Fruit fly (Drosophila melanogaster) whole organism, embryonic: Measurements from ENCODE around the gene CG11811.

Experiments
- Bteb2 ChIP-seq: fragments of 200-800 bp; sonication (Bioruptor generic); optimal IDR thresholded peaks from 2 replicates; lab custom pipeline; 2016; ENCODE audit warnings: missing biosample characterization, missing genetic modification characterization
- C15 ChIP-seq: fragments of 200-800 bp; sonication (Bioruptor generic); IDR thresholded peaks from 3 replicates; pipeline ENCODE4 v1.3.6; 2022; ENCODE audit warnings: missing biosample characterization, missing genetic modification characterization
- CG10366 ChIP-seq: fragments of 200-800 bp; sonication (Bioruptor generic); IDR thresholded peaks from 2 replicates; pipeline ENCODE4 v1.3.6; 2022; ENCODE audit warnings: missing biosample characterization, missing genetic modification characterization
- CG11093 ChIP-seq: fragments of 200-800 bp; sonication (Bioruptor generic); IDR thresholded peaks from 3 replicates; pipeline ENCODE4 v1.3.6; 2022; ENCODE audit warnings: missing biosample characterization, missing genetic modification characterization
- CG12071 ChIP-seq: fragments of 200-800 bp; sonication (Bioruptor generic); optimal IDR thresholded peaks from 3 replicates; lab custom pipeline; 2018; ENCODE audit warnings: missing biosample characterization, mild to moderate bottlenecking, missing genetic modification characterization
- CG12236 ChIP-seq: fragments of 200-800 bp; sonication (Bioruptor generic); optimal IDR thresholded peaks from 2 replicates; lab custom pipeline; 2016; ENCODE audit warnings: missing biosample characterization, missing genetic modification characterization
- CG13123 ChIP-seq: fragments of 200-800 bp; sonication (Bioruptor generic); optimal IDR thresholded peaks from 2 replicates; lab custom pipeline; 2016; ENCODE audit warnings: missing biosample characterization, missing genetic modification characterization
- CG14710 ChIP-seq: fragments of 200-800 bp; sonication (Bioruptor generic); optimal IDR thresholded peaks from 3 replicates; lab custom pipeline; 2019; ENCODE audit warnings: missing biosample characterization, mild to moderate bottlenecking, missing genetic modification characterization, moderate library complexity
- CG15073 ChIP-seq: fragments of 200-800 bp; sonication (Bioruptor generic); optimal IDR thresholded peaks from 2 replicates; lab custom pipeline; 2016; ENCODE audit warnings: missing biosample characterization, missing genetic modification characterization
- CG16813 ChIP-seq: fragments of 200-800 bp; sonication (Bioruptor generic); IDR thresholded peaks from 3 replicates; pipeline ENCODE4 v1.3.6; 2022; ENCODE audit warnings: missing biosample characterization, missing genetic modification characterization; ENCODE audit not compliant: partially characterized antibody
- CG17359 ChIP-seq: fragments of 200-800 bp; sonication (Bioruptor generic); optimal IDR thresholded peaks from 3 replicates; lab custom pipeline; 2018; ENCODE audit warnings: missing biosample characterization, mild to moderate bottlenecking, missing genetic modification characterization, moderate library complexity
- CG17568 ChIP-seq: fragments of 200-800 bp; sonication (Bioruptor generic); optimal IDR thresholded peaks from 2 replicates; lab custom pipeline; 2018; ENCODE audit warnings: missing biosample characterization, mild to moderate bottlenecking, missing genetic modification characterization, moderate library complexity
- CG18476 ChIP-seq: fragments of 200-800 bp; sonication (Bioruptor generic); optimal IDR thresholded peaks from 2 replicates; lab custom pipeline; 2016; ENCODE audit warnings: missing biosample characterization, mild to moderate bottlenecking, missing genetic modification characterization
- CG2875 ChIP-seq: fragments of 200-800 bp; sonication (Bioruptor generic); optimal IDR thresholded peaks from 2 replicates; lab custom pipeline; 2017; ENCODE audit warnings: missing biosample characterization, mild to moderate bottlenecking, missing genetic modification characterization, missing genetic modification reagents
- CG3847 ChIP-seq: fragments of 200-800 bp; sonication (Bioruptor generic); IDR thresholded peaks from 2 replicates; pipeline ENCODE4 v1.3.6; 2022; ENCODE audit warnings: missing biosample characterization, missing genetic modification characterization
- CG6854 ChIP-seq: fragments of 200-800 bp; sonication (Bioruptor generic); optimal IDR thresholded peaks from 3 replicates; lab custom pipeline; 2017; ENCODE audit warnings: missing biosample characterization, mild to moderate bottlenecking, missing genetic modification characterization
- Camta ChIP-seq: fragments of 200-800 bp; sonication (Bioruptor generic); optimal IDR thresholded peaks from 2 replicates; lab custom pipeline; 2016; ENCODE audit warnings: missing biosample characterization, missing genetic modification characterization
- D19B ChIP-seq: fragments of 200-800 bp; sonication (Bioruptor generic); optimal IDR thresholded peaks from 2 replicates; lab custom pipeline; 2017; ENCODE audit warnings: missing biosample characterization, mild to moderate bottlenecking, missing genetic modification characterization
- E2f1 ChIP-seq: fragments of 200-800 bp; sonication (Bioruptor generic); IDR thresholded peaks from 2 replicates; pipeline ENCODE4 v1.3.6; 2022; ENCODE audit warnings: missing biosample characterization, missing genetic modification characterization
- Ets97D ChIP-seq: fragments of 200-800 bp; sonication (Bioruptor generic); optimal IDR thresholded peaks from 3 replicates; lab custom pipeline; 2016; ENCODE audit warnings: missing biosample characterization, missing genetic modification characterization
- Fer1 ChIP-seq: fragments of 200-800 bp; sonication (Bioruptor generic); optimal IDR thresholded peaks from 2 replicates; lab custom pipeline; 2017; ENCODE audit warnings: missing biosample characterization, mild to moderate bottlenecking, missing genetic modification characterization
- Fer2 ChIP-seq: fragments of 200-800 bp; sonication (Bioruptor generic); optimal IDR thresholded peaks from 2 replicates; lab custom pipeline; 2018; ENCODE audit warnings: missing biosample characterization, mild to moderate bottlenecking, missing genetic modification characterization, moderate library complexity
- Fer3 ChIP-seq: fragments of 200-800 bp; sonication (Bioruptor generic); optimal IDR thresholded peaks from 2 replicates; lab custom pipeline; 2018; ENCODE audit warnings: missing biosample characterization, mild to moderate bottlenecking, missing genetic modification characterization, moderate library complexity
- Hmr ChIP-seq: fragments of 200-800 bp; sonication (Bioruptor generic); optimal IDR thresholded peaks from 3 replicates; lab custom pipeline; 2017; ENCODE audit warnings: mild to moderate bottlenecking, missing biosample characterization, missing genetic modification reagents, missing genetic modification characterization
- Lhr ChIP-seq: fragments of 200-800 bp; sonication (Bioruptor generic); optimal IDR thresholded peaks from 3 replicates; lab custom pipeline; 2017; ENCODE audit warnings: mild to moderate bottlenecking, missing biosample characterization, missing genetic modification reagents, missing genetic modification characterization
- Max ChIP-seq: fragments of 200-800 bp; sonication (Bioruptor generic); optimal IDR thresholded peaks from 2 replicates; lab custom pipeline; 2016; ENCODE audit warnings: missing biosample characterization, mild to moderate bottlenecking, missing genetic modification characterization
- Med ChIP-seq: fragments of 200-800 bp; sonication (Bioruptor generic); peaks from one replicate; lab custom pipeline; 2016; ENCODE audit warnings: missing biosample characterization, missing genetic modification characterization, mild to moderate bottlenecking, inconsistent platforms, moderate library complexity
- NC2β ChIP-seq: fragments of 200-800 bp; sonication (Bioruptor generic); optimal IDR thresholded peaks from 2 replicates; lab custom pipeline; 2016; ENCODE audit warnings: missing biosample characterization, missing genetic modification characterization
- NfI ChIP-seq: fragments of 200-800 bp; sonication (Bioruptor generic); optimal IDR thresholded peaks from 3 replicates; lab custom pipeline; 2018; ENCODE audit warnings: missing biosample characterization, mild to moderate bottlenecking, missing genetic modification characterization, moderate library complexity
- Ravus ChIP-seq: fragments of 200-800 bp; sonication (Bioruptor generic); IDR thresholded peaks from 2 replicates; pipeline ENCODE4 v1.3.6; 2022; ENCODE audit warnings: missing biosample characterization, missing genetic modification characterization
- Scr ChIP-seq: fragments of 200-800 bp; sonication (Bioruptor generic); IDR thresholded peaks from 2 replicates; pipeline ENCODE4 v1.3.6; 2022; ENCODE audit warnings: missing biosample characterization, missing genetic modification characterization; ENCODE audit not compliant: partially characterized antibody
- Ssrp ChIP-seq: fragments of 200-800 bp; sonication (Bioruptor generic); optimal IDR thresholded peaks from 2 replicates; lab custom pipeline; 2018; ENCODE audit warnings: missing biosample characterization, mild to moderate bottlenecking, missing genetic modification characterization, moderate library complexity
- ac ChIP-seq: fragments of 200-800 bp; sonication (Bioruptor generic); optimal IDR thresholded peaks from 3 replicates; lab custom pipeline; 2017; ENCODE audit warnings: missing biosample characterization, mild to moderate bottlenecking, missing genetic modification characterization
- bab2 ChIP-seq: fragments of 200-800 bp; sonication (Bioruptor generic); optimal IDR thresholded peaks from 2 replicates; lab custom pipeline; 2016; ENCODE audit warnings: missing biosample characterization, missing genetic modification characterization
- cad ChIP-seq: fragments of >200 bp; optimal IDR thresholded peaks from 2 replicates; lab custom pipeline; 2017; ENCODE audit warnings: missing biosample characterization, missing genetic modification characterization
- caup ChIP-seq: fragments of 200-800 bp; sonication (Bioruptor generic); optimal IDR thresholded peaks from 3 replicates; lab custom pipeline; 2017; ENCODE audit warnings: missing biosample characterization, mild to moderate bottlenecking, missing genetic modification characterization, moderate library complexity; ENCODE audit not compliant: severe bottlenecking
- emc ChIP-seq: fragments of 200-800 bp; sonication (Bioruptor generic); optimal IDR thresholded peaks from 2 replicates; lab custom pipeline; 2016; ENCODE audit warnings: missing biosample characterization, missing genetic modification characterization
- jumu ChIP-seq: fragments of 200-800 bp; sonication (Bioruptor generic); optimal IDR thresholded peaks from 3 replicates; lab custom pipeline; 2016; ENCODE audit warnings: missing biosample characterization, missing genetic modification characterization
- ken ChIP-seq: fragments of 200-800 bp; sonication (Bioruptor generic); IDR thresholded peaks from 3 replicates; pipeline ENCODE4 v1.3.6; 2022; ENCODE audit warnings: missing biosample characterization, missing genetic modification characterization
- luna ChIP-seq: fragments of 200-800 bp; sonication (Bioruptor generic); optimal IDR thresholded peaks from 2 replicates; lab custom pipeline; 2016; ENCODE audit warnings: missing biosample characterization, missing genetic modification characterization
- maf-S ChIP-seq: fragments of 200-800 bp; sonication (Bioruptor generic); optimal IDR thresholded peaks from 2 replicates; lab custom pipeline; 2016; ENCODE audit warnings: missing biosample characterization, missing genetic modification characterization
- org-1 ChIP-seq: fragments of 200-800 bp; sonication (Bioruptor generic); optimal IDR thresholded peaks from 2 replicates; lab custom pipeline; 2017; ENCODE audit warnings: missing biosample characterization, missing genetic modification characterization
- pan ChIP-seq, 4 experiments: fragments of >200 bp in 3 of 4; fragments of 200-800 bp in 1 of 4; sonication (Bioruptor generic) in 1 of 4; optimal IDR thresholded peaks in 3 of 4; IDR thresholded peaks in 1 of 4; 2 replicates each; pipeline versions ENCODE4 v1.3.6 to Lab custom; 2017 to 2022; ENCODE audit warnings: missing biosample characterization in 2 of 4, missing genetic modification characterization in 2 of 4, mixed read lengths in 1 of 4
- pfk ChIP-seq: fragments of 200-800 bp; sonication (Bioruptor generic); optimal IDR thresholded peaks from 2 replicates; lab custom pipeline; 2018; ENCODE audit warnings: missing biosample characterization, mild to moderate bottlenecking, missing genetic modification characterization, moderate library complexity
- phol ChIP-seq: fragments of 200-800 bp; sonication (Bioruptor generic); optimal IDR thresholded peaks from 3 replicates; lab custom pipeline; 2018; ENCODE audit warnings: missing biosample characterization, mild to moderate bottlenecking, missing genetic modification characterization, moderate library complexity
- pnt ChIP-seq: fragments of 200-800 bp; sonication (Bioruptor generic); optimal IDR thresholded peaks from 3 replicates; lab custom pipeline; 2016; ENCODE audit warnings: missing biosample characterization, missing genetic modification characterization
- slp2 ChIP-seq: fragments of 200-800 bp; sonication (Bioruptor generic); optimal IDR thresholded peaks from 2 replicates; lab custom pipeline; 2016; ENCODE audit warnings: missing biosample characterization, missing genetic modification characterization
- tap ChIP-seq: fragments of 200-800 bp; optimal IDR thresholded peaks from 3 replicates; lab custom pipeline; 2019; ENCODE audit warnings: missing biosample characterization, mild to moderate bottlenecking, missing genetic modification characterization, moderate library complexity
- tgo ChIP-seq: fragments of 200-800 bp; sonication (Bioruptor generic); IDR thresholded peaks from 3 replicates; pipeline ENCODE4 v1.3.6; 2022; ENCODE audit warnings: missing biosample characterization, missing genetic modification characterization
- trh ChIP-seq: fragments of 200-800 bp; sonication (Bioruptor generic); optimal IDR thresholded peaks from 2 replicates; lab custom pipeline; 2016; ENCODE audit warnings: missing biosample characterization, missing genetic modification characterization

CG11811 gene

dm6 chr3L:10664511-10665062 is 26.2 kb upstream of the CG11811 start, which contains the start of gene simj (continued):
- TF ChIP-seq CG10366 (GFP tag; lab: Robert Waterston, UW) (no peak), C15 (no peak), Ssrp (no peak), slp2 (peak; percentile 4), trh (GFP tag; lab: Kevin White, UChicago) (no peak), caup (GFP tag; lab: Kevin White, UChicago) (peak; percentile 65), CG18476 (GFP tag; lab: Kevin White, UChicago) (no peak), CG3847 (GFP tag; lab: Robert Waterston, UW) (no peak), emc (GFP tag; lab: Kevin White, UChicago) (no peak), ken (peak; percentile 7; the same call in 2 of the 3 replicates), Lhr (GFP tag; lab: Kevin White, UChicago) (peak; percentile 74), phol (tag; lab: Kevin White, UChicago) (peak; percentile 24), CG12236 (GFP tag; lab: Kevin White, UChicago) (peak; percentile 21), tgo (0 out of 3 replicates have a peak, but pooled peaks have one; percentile 18), CG2875 (peak; percentile 17), Fer3 (peak; percentile 41), maf-S (GFP tag; lab: Kevin White, UChicago) (no peak), Fer1 (peak; percentile 80), pnt (GFP tag; lab: Kevin White, UChicago) (no peak), CG15073 (GFP tag; lab: Kevin White, UChicago) (no peak), Ets97D (peak; percentile 86), D19B (GFP tag; lab: Kevin White, UChicago) (no peak), luna (peak; percentile 48), pan (optimal IDR thresholded peaks at IDR 0.05; lab: Kevin White, UChicago) (no peak), pan (GFP tag; optimal IDR thresholded peaks at IDR 0.05 in 1 of 2, IDR thresholded peaks at IDR 0.05 in 1 of 2) (peak in 1 of 2 experiments; percentile 27), bab2 (GFP tag; lab: Kevin White, UChicago) (no peak), CG12071 (GFP tag; lab: Kevin White, UChicago) (peak; percentile 31), CG16813 (GFP tag; lab: Robert Waterston, UW) (peak; percentile 83), CG17359 (peak; percentile 29), Camta (no peak), cad (GFP tag; lab: Kevin White, UChicago) (no peak), CG6854 (GFP tag; lab: Kevin White, UChicago) (no peak), E2f1 (GFP tag; lab: Robert Waterston, UW) (0 out of 2 replicates have a peak, but pooled peaks have one; percentile 16), Hmr (peak; percentile 68), ac (GFP tag; lab: Kevin White, UChicago) (no peak), CG13123 (GFP tag; lab: Kevin White, UChicago) (no peak), Bteb2 (GFP tag; lab: Kevin White, UChicago) (peak; percentile 34), pfk (GFP tag; lab: Kevin White, UChicago) (peak; percentile 41), tap (no peak), org-1 (GFP tag; lab: Kevin White, UChicago) (no peak), NC2β (peak; percentile 52), jumu (GFP tag; lab: Kevin White, UChicago) (peak; percentile 46), CG11093 (no peak), CG14710 (tag; lab: Kevin White, UChicago) (peak; percentile 62), Scr (GFP tag; lab: Robert Waterston, UW) (peak; percentile 87), Max (GFP tag; lab: Kevin White, UChicago) (peak; percentile 36), Med (GFP tag; lab: Kevin White, UChicago) (peak; percentile 95), Fer2 (tag; lab: Kevin White, UChicago) (no peak), NfI (peak; percentile 57), Ravus (GFP tag; lab: Robert Waterston, UW) (no peak), CG17568 (GFP tag; lab: Kevin White, UChicago) (no peak)
